Worm (Caenorhabditis elegans): ENCODE data around the gene fipr-4.

ce11 chrV:10255005-10255472, 26.8 kb upstream of the fipr-4 start, which contains the start of gene rop-1:
- TF ChIP-seq ama-1 (optimal IDR thresholded peaks at IDR 0.05) (no peak), zip-5 (tag; optimal IDR thresholded peaks at IDR 0.05) (no peak), syd-9 (tag; optimal IDR thresholded peaks at IDR 0.05) (no peak), Y22D7AL.16 (tag; optimal IDR thresholded peaks at IDR 0.05) (no peak), sox-2 (GFP tag; IDR thresholded peaks at IDR 0.05) (no peak), pqm-1 (tag; optimal IDR thresholded peaks at IDR 0.05) (no peak), ref-2 (tag; optimal IDR thresholded peaks at IDR 0.05) (no peak), elt-2 (tag; optimal IDR thresholded peaks at IDR 0.05) (no peak), fkh-10 (GFP tag; optimal IDR thresholded peaks at IDR 0.05) (no peak), hlh-8 (tag; optimal IDR thresholded peaks at IDR 0.05) (no peak)
